Worm (Caenorhabditis elegans): ENCODE results near the gene phf-34.

The phf-34 gene

ce11 chrX:9932226-9932773, 33.0 kb upstream of the phf-34 start, which contains the start of gene tsp-21 (continued):
- TF ChIP-seq egl-43 (GFP tag; IDR thresholded peaks at IDR 0.05) = 0 out of 2 replicates have a peak, but pooled peaks have one; percentile 40
- no peak for TF ChIP-seq F37D6.2 (tag; optimal IDR thresholded peaks at IDR 0.05)
- TF ChIP-seq ceh-82 (tag; optimal IDR thresholded peaks at IDR 0.05) = no peak
- TF ChIP-seq nhr-10 (tag; optimal IDR thresholded peaks at IDR 0.05) = peak; percentile 54
- no peak for TF ChIP-seq fos-1 (tag; optimal IDR thresholded peaks at IDR 0.05)
- TF ChIP-seq hmg-1.1 (GFP tag; IDR thresholded peaks at IDR 0.05) = peak; percentile 82
- peak in 1 of 2 experiments; percentile 100 for TF ChIP-seq unc-62 (GFP tag; optimal IDR thresholded peaks at IDR 0.05 in 1 of 2)
- no peak for TF ChIP-seq unc-62 (tag; optimal IDR thresholded peaks at IDR 0.05)
- no peak for TF ChIP-seq spr-1 (tag; optimal IDR thresholded peaks at IDR 0.05)
- peak; percentile 95 for TF ChIP-seq dve-1 (tag; optimal IDR thresholded peaks at IDR 0.05; ENCODE audit: insufficient read depth)
- TF ChIP-seq lin-38 (GFP tag; IDR thresholded peaks at IDR 0.05) = peak; percentile 60
- peak; percentile 83 for TF ChIP-seq nhr-28 (tag; optimal IDR thresholded peaks at IDR 0.05)
- TF ChIP-seq hif-1 (tag; optimal IDR thresholded peaks at IDR 0.05) = peak in 1 of 2 experiments; percentile 68
- TF ChIP-seq snpc-1.2 (GFP tag; IDR thresholded peaks at IDR 0.05) = no peak
- no peak; the same call in 1 of the 2 replicates for TF ChIP-seq arid-1 (GFP tag; conservative IDR thresholded peaks at IDR 0.05)
- TF ChIP-seq T20F7.1 (GFP tag; optimal IDR thresholded peaks at IDR 0.05) = no peak
- TF ChIP-seq nhr-102 (tag; optimal IDR thresholded peaks at IDR 0.05) = peak; percentile 52
- no peak for TF ChIP-seq ceh-62 (tag; optimal IDR thresholded peaks at IDR 0.05)
- TF ChIP-seq hlh-30 (tag; optimal IDR thresholded peaks at IDR 0.05; ENCODE audit: insufficient read depth) = peak; percentile 77
- TF ChIP-seq jun-1 (tag; optimal IDR thresholded peaks at IDR 0.05) = peak; percentile 33
- peak; percentile 89 for TF ChIP-seq hlh-11 (tag; optimal IDR thresholded peaks at IDR 0.05)
- TF ChIP-seq pha-4 (GFP tag; IDR thresholded peaks at IDR 0.05) = no peak; the same call in 1 of the 2 replicates
- peak; percentile 53 for TF ChIP-seq pha-4 (tag; optimal IDR thresholded peaks at IDR 0.05)
- TF ChIP-seq aly-2 (tag; optimal IDR thresholded peaks at IDR 0.05) = no peak
- peak; percentile 28 to 79 for TF ChIP-seq mdl-1 (tag; optimal IDR thresholded peaks at IDR 0.05)
- no peak for TF ChIP-seq lin-15B (tag; optimal IDR thresholded peaks at IDR 0.05)
- TF ChIP-seq vab-7 (GFP tag; IDR thresholded peaks at IDR 0.05) = no peak
- peak; percentile 79 for TF ChIP-seq rbr-2 (tag; optimal IDR thresholded peaks at IDR 0.05)
- peak; percentile 66 for TF ChIP-seq set-16 (GFP tag; IDR thresholded peaks at IDR 0.05)
- TF ChIP-seq daf-19 (GFP tag; conservative IDR thresholded peaks at IDR 0.05) = no peak
- TF ChIP-seq lin-1 (GFP tag; IDR thresholded peaks at IDR 0.05) = 0 out of 2 replicates have a peak, but pooled peaks have one; percentile 32
- peak; percentile 27 for TF ChIP-seq nhr-237 (tag; optimal IDR thresholded peaks at IDR 0.05)
- TF ChIP-seq dpl-1 (GFP tag; optimal IDR thresholded peaks at IDR 0.05) = peak; percentile 47
- peak; percentile 50 for TF ChIP-seq dmd-6 (GFP tag; IDR thresholded peaks at IDR 0.05)
- no peak for TF ChIP-seq lir-3 (tag; optimal IDR thresholded peaks at IDR 0.05)
- peak; percentile 34 for TF ChIP-seq duxl-1 (tag; optimal IDR thresholded peaks at IDR 0.05; ENCODE audit: poor library complexity)
- peak; percentile 58; the same call in 1 of the 2 replicates for TF ChIP-seq ctbp-1 (GFP tag; IDR thresholded peaks at IDR 0.05)
- no peak for TF ChIP-seq daf-16 (GFP tag; optimal IDR thresholded peaks at IDR 0.05)
- TF ChIP-seq daf-16 (tag; optimal IDR thresholded peaks at IDR 0.05) = peak; percentile 87
- peak; percentile 73 for TF ChIP-seq ama-1 (optimal IDR thresholded peaks at IDR 0.05)
- TF ChIP-seq lin-29 (GFP tag; IDR thresholded peaks at IDR 0.05) = no peak
- no peak for TF ChIP-seq ztf-11 (tag; optimal IDR thresholded peaks at IDR 0.05)
- TF ChIP-seq ces-1 (GFP tag; optimal IDR thresholded peaks at IDR 0.05) = no peak
- TF ChIP-seq nhr-42 (GFP tag; IDR thresholded peaks at IDR 0.05) = 0 out of 2 replicates have a peak, but pooled peaks have one; percentile 43
- 0 out of 2 replicates have a peak, but pooled peaks have one; percentile 11 for TF ChIP-seq ceh-20 (GFP tag; IDR thresholded peaks at IDR 0.05)

Measured in whole organism, L4 larva.